Fruit fly (Drosophila melanogaster) whole organism, prepupa: Measurements from ENCODE around the gene ksr.

Experiments used
- CG10631 ChIP-seq: fragments of 200-800 bp; sonication (Bioruptor generic); optimal IDR thresholded peaks from 2 replicates; lab custom pipeline; 2016; ENCODE audit warnings: missing biosample characterization, missing genetic modification characterization
- CG10669 ChIP-seq: fragments of 200-800 bp; sonication (Bioruptor generic); optimal IDR thresholded peaks from 3 replicates; lab custom pipeline; 2018; ENCODE audit warnings: missing biosample characterization, mild to moderate bottlenecking, missing genetic modification characterization, moderate library complexity
- CG11762 ChIP-seq: fragments of 200-800 bp; sonication (Bioruptor generic); optimal IDR thresholded peaks from 3 replicates; lab custom pipeline; 2016; ENCODE audit warnings: missing biosample characterization, missing genetic modification characterization; ENCODE audit not compliant: insufficient read depth
- CG15336 ChIP-seq: fragments of 200-800 bp; sonication (Bioruptor generic); IDR thresholded peaks from 2 replicates; pipeline ENCODE4 v1.3.6; 2022; ENCODE audit warnings: missing biosample characterization, missing genetic modification characterization
- CG1621 ChIP-seq: fragments of 200-800 bp; sonication (Bioruptor generic); optimal IDR thresholded peaks from 3 replicates; lab custom pipeline; 2018; ENCODE audit warnings: missing biosample characterization, mild to moderate bottlenecking, missing genetic modification characterization
- CG16779 ChIP-seq: fragments of 200-800 bp; sonication (Bioruptor generic); optimal IDR thresholded peaks from 3 replicates; lab custom pipeline; 2017; ENCODE audit warnings: missing biosample characterization, mild to moderate bottlenecking, missing genetic modification characterization
- CG3032 ChIP-seq: fragments of 200-800 bp; optimal IDR thresholded peaks from 2 replicates; lab custom pipeline; 2019; ENCODE audit warnings: missing biosample characterization, mild to moderate bottlenecking, missing genetic modification characterization, moderate library complexity
- CG31627 ChIP-seq: fragments of 200-800 bp; sonication (Bioruptor generic); optimal IDR thresholded peaks from 3 replicates; lab custom pipeline; 2016; ENCODE audit warnings: missing biosample characterization, missing genetic modification characterization
- CG32006 ChIP-seq: fragments of 200-800 bp; sonication (Bioruptor generic); optimal IDR thresholded peaks from 3 replicates; lab custom pipeline; 2017; ENCODE audit warnings: missing biosample characterization, mild to moderate bottlenecking, missing genetic modification characterization
- CG34406 ChIP-seq: fragments of 200-800 bp; sonication (Bioruptor generic); optimal IDR thresholded peaks from 3 replicates; lab custom pipeline; 2016; ENCODE audit warnings: missing biosample characterization, missing genetic modification characterization
- CG4318 ChIP-seq: fragments of 200-800 bp; sonication (Bioruptor generic); optimal IDR thresholded peaks from 3 replicates; lab custom pipeline; 2017; ENCODE audit warnings: missing biosample characterization, mild to moderate bottlenecking, missing genetic modification characterization
- CG6792 ChIP-seq: fragments of 200-800 bp; sonication (Bioruptor generic); optimal IDR thresholded peaks from 3 replicates; lab custom pipeline; 2016; ENCODE audit warnings: missing biosample characterization, missing genetic modification characterization
- CG6808 ChIP-seq: fragments of 200-800 bp; sonication (Bioruptor generic); optimal IDR thresholded peaks from 3 replicates; lab custom pipeline; 2017; ENCODE audit warnings: missing biosample characterization, missing genetic modification characterization, mild to moderate bottlenecking, moderate library complexity, missing genetic modification reagents
- CG6854 ChIP-seq: fragments of 200-800 bp; sonication (Bioruptor generic); optimal IDR thresholded peaks from 2 replicates; lab custom pipeline; 2017; ENCODE audit warnings: missing biosample characterization, mild to moderate bottlenecking, missing genetic modification characterization
- CG7368 ChIP-seq: fragments of 200-800 bp; sonication (Bioruptor generic); optimal IDR thresholded peaks from 3 replicates; lab custom pipeline; 2016; ENCODE audit warnings: missing biosample characterization, missing genetic modification characterization
- CG8119 ChIP-seq: fragments of 200-800 bp; sonication (Bioruptor generic); IDR thresholded peaks from 3 replicates; pipeline ENCODE4 v1.3.6; 2022; ENCODE audit warnings: missing biosample characterization, missing genetic modification characterization
- CG9139 ChIP-seq: fragments of 200-800 bp; sonication (Bioruptor generic); optimal IDR thresholded peaks from 3 replicates; lab custom pipeline; 2017; ENCODE audit warnings: missing biosample characterization, mild to moderate bottlenecking, missing genetic modification characterization
- Eip75B ChIP-seq: fragments of 200-800 bp; sonication (Bioruptor generic); optimal IDR thresholded peaks from 3 replicates; lab custom pipeline; 2016; ENCODE audit warnings: missing biosample characterization, missing genetic modification characterization
- Eip78C ChIP-seq: fragments of 200-800 bp; sonication (Bioruptor generic); peaks from one replicate; lab custom pipeline; 2016; ENCODE audit warnings: missing biosample characterization, missing genetic modification characterization
- Ets21C ChIP-seq: fragments of 200-800 bp; sonication (Bioruptor generic); optimal IDR thresholded peaks from 3 replicates; lab custom pipeline; 2016; ENCODE audit warnings: missing biosample characterization, missing genetic modification characterization
- Gug ChIP-seq: fragments of 200-800 bp; sonication (Bioruptor generic); IDR thresholded peaks from 2 replicates; pipeline ENCODE4 v1.3.6; 2022; ENCODE audit warnings: missing biosample characterization, missing genetic modification characterization
- Hr38 ChIP-seq: sonication (Bioruptor generic); optimal IDR thresholded peaks from 2 replicates; lab custom pipeline; 2016; ENCODE audit warnings: missing biosample characterization, missing genetic modification characterization
- Hr39 ChIP-seq: fragments of 200-800 bp; sonication (Bioruptor generic); optimal IDR thresholded peaks from 2 replicates; lab custom pipeline; 2016; ENCODE audit warnings: missing biosample characterization, missing genetic modification characterization
- Hr4 ChIP-seq: fragments of 200-800 bp; sonication (Bioruptor generic); optimal IDR thresholded peaks from 3 replicates; lab custom pipeline; 2016; ENCODE audit warnings: missing biosample characterization, missing genetic modification characterization
- Lpt ChIP-seq: fragments of 200-800 bp; sonication (Bioruptor generic); optimal IDR thresholded peaks from 3 replicates; lab custom pipeline; 2016; ENCODE audit warnings: missing biosample characterization, missing genetic modification characterization
- Smox ChIP-seq: fragments of 200-800 bp; sonication (Bioruptor generic); optimal IDR thresholded peaks from 3 replicates; lab custom pipeline; 2016; ENCODE audit warnings: missing biosample characterization, missing genetic modification characterization
- Sox102F ChIP-seq: fragments of 200-800 bp; sonication (Bioruptor generic); optimal IDR thresholded peaks from 2 replicates; lab custom pipeline; 2016; ENCODE audit warnings: missing biosample characterization, mild to moderate bottlenecking, missing genetic modification characterization
- Sox14 ChIP-seq: fragments of 200-800 bp; sonication (Bioruptor generic); optimal IDR thresholded peaks from 3 replicates; lab custom pipeline; 2016; ENCODE audit warnings: missing biosample characterization, missing genetic modification characterization
- achi ChIP-seq: fragments of 200-800 bp; sonication (Bioruptor generic); optimal IDR thresholded peaks from 3 replicates; lab custom pipeline; 2016; ENCODE audit warnings: missing biosample characterization, missing genetic modification characterization
- acj6 ChIP-seq: fragments of 200-800 bp; sonication (Bioruptor generic); optimal IDR thresholded peaks from 3 replicates; lab custom pipeline; 2016; ENCODE audit warnings: missing biosample characterization, missing genetic modification characterization
- cyc ChIP-seq: fragments of 200-800 bp; sonication (Bioruptor generic); optimal IDR thresholded peaks from 3 replicates; lab custom pipeline; 2016; ENCODE audit warnings: missing biosample characterization, missing genetic modification characterization
- dac ChIP-seq: fragments of 200-800 bp; sonication (Bioruptor generic); optimal IDR thresholded peaks from 2 replicates; lab custom pipeline; 2017; ENCODE audit warnings: missing biosample characterization, mild to moderate bottlenecking, missing genetic modification characterization
- dsx ChIP-seq: fragments of 200-800 bp; optimal IDR thresholded peaks from 3 replicates; lab custom pipeline; 2019; ENCODE audit warnings: missing biosample characterization, mild to moderate bottlenecking, missing genetic modification characterization, moderate library complexity; ENCODE audit not compliant: poor library complexity, severe bottlenecking
- esn ChIP-seq: fragments of 200-800 bp; sonication (Bioruptor generic); optimal IDR thresholded peaks from 2 replicates; lab custom pipeline; 2016; ENCODE audit warnings: missing biosample characterization, mild to moderate bottlenecking, missing genetic modification characterization, moderate library complexity
- fd59A ChIP-seq: fragments of 200-800 bp; sonication (Bioruptor generic); optimal IDR thresholded peaks from 2 replicates; lab custom pipeline; 2017; ENCODE audit warnings: missing biosample characterization, mild to moderate bottlenecking, missing genetic modification characterization, missing genetic modification reagents
- fkh ChIP-seq: fragments of 200-800 bp; sonication (Bioruptor generic); optimal IDR thresholded peaks from 3 replicates; lab custom pipeline; 2017; ENCODE audit warnings: missing biosample characterization, mild to moderate bottlenecking, missing genetic modification characterization, moderate library complexity
- lz ChIP-seq: fragments of 200-800 bp; sonication (Bioruptor generic); optimal IDR thresholded peaks from 3 replicates; lab custom pipeline; 2016; ENCODE audit warnings: missing biosample characterization, missing genetic modification characterization
- pdm3 ChIP-seq: fragments of 200-800 bp; sonication (Bioruptor generic); optimal IDR thresholded peaks from 3 replicates; lab custom pipeline; 2016; ENCODE audit warnings: missing biosample characterization, missing genetic modification characterization
- salr ChIP-seq, 2 experiments: fragments of 200-800 bp; sonication (Bioruptor generic); optimal IDR thresholded peaks; 3 replicates each; lab custom pipeline; 2016 to 2018; ENCODE audit warnings: missing biosample characterization in 2 of 2, missing genetic modification characterization in 2 of 2, mild to moderate bottlenecking in 1 of 2
- ss ChIP-seq, 2 experiments: fragments of 200-800 bp; sonication (Bioruptor generic); optimal IDR thresholded peaks; 2 replicates in 1 of 2; 3 replicates in 1 of 2; lab custom pipeline; 2017 to 2018; ENCODE audit warnings: mild to moderate bottlenecking in 2 of 2, missing biosample characterization in 2 of 2, missing genetic modification characterization in 2 of 2, moderate library complexity in 1 of 2
- svp ChIP-seq: fragments of 200-800 bp; sonication (Bioruptor generic); peaks from one replicate; lab custom pipeline; 2016; ENCODE audit warnings: missing biosample characterization, missing genetic modification characterization
- vri ChIP-seq: fragments of 200-800 bp; sonication (Bioruptor generic); optimal IDR thresholded peaks from 3 replicates; lab custom pipeline; 2016; ENCODE audit warnings: missing biosample characterization, mild to moderate bottlenecking, missing genetic modification characterization

The ksr gene

DNA sequence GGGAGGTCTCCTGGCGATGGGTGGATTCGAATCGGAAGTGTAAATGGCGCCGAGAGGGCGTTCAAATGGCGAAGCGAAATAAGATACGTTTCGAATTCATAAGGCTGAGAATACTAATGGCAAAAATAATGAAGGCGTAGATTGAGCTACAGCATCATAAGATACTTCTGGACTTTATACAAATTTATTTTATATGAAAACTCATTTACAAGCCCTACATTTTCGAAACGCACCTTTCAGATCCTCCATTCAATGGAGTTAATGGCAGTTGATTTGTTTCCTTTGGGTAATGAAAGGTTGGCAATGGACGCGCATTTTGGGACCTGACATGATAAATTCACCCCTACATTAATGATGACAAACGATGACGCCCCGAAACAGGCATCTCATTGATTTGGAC is 31.1 kb upstream of the ksr start (continued):
- TF ChIP-seq Eip75B (no peak), CG9139 (GFP tag; lab: Kevin White, UChicago) (no peak), Smox (GFP tag; lab: Kevin White, UChicago) (peak; percentile 15), CG4318 (GFP tag; lab: Kevin White, UChicago) (no peak), acj6 (GFP tag; lab: Kevin White, UChicago) (no peak), ss (GFP tag; optimal IDR thresholded peaks at IDR 0.05; lab: Kevin White, UChicago) (no peak), cyc (GFP tag; lab: Kevin White, UChicago) (no peak), achi (no peak), Ets21C (GFP tag; lab: Kevin White, UChicago) (no peak)

DNA sequence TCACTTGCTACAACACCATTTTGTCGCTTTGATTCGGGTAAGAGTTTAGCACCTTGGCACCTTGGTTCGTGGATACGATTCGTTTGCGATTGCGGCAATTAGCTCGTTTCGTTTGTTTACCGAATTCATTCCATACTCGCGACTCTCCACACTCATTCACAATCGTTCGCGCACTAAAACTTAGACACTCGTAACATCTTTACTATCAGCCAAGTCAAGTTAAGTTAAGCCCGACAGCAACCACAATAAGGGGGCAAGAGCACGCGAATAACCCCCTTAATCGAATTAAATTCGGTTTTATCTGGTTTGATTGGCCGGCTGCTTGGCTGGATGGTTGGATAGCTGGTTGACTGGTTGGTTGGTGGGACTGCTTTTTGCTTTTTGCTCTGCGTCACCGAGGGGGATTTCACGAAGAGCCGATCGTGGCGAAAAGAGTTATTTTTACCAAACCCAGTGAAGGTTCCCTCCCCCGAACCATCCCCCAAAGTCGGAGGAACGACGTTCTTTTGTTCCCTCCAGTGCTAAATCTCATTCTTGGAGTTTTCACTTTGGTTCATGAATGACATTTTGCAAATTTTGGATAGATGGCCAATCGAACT is 20.2 kb upstream of the ksr start:
- no peak for TF ChIP-seq CG3032 (tag; lab: Kevin White, UChicago)
- TF ChIP-seq CG8119 (GFP tag; lab: Robert Waterston, UW), result no peak
- TF ChIP-seq Sox14 (GFP tag; lab: Kevin White, UChicago), result no peak
- peak; percentile 28 for TF ChIP-seq CG6854 (GFP tag; lab: Kevin White, UChicago)
- no peak for TF ChIP-seq CG10631
- TF ChIP-seq fd59A (GFP tag; lab: Kevin White, UChicago), result no peak
- peak; percentile 57 for TF ChIP-seq Eip78C (GFP tag; lab: Kevin White, UChicago)
- TF ChIP-seq fkh (GFP tag; lab: Kevin White, UChicago), result peak; percentile 21
- TF ChIP-seq, all 60 proteins: peak for 3

DNA sequence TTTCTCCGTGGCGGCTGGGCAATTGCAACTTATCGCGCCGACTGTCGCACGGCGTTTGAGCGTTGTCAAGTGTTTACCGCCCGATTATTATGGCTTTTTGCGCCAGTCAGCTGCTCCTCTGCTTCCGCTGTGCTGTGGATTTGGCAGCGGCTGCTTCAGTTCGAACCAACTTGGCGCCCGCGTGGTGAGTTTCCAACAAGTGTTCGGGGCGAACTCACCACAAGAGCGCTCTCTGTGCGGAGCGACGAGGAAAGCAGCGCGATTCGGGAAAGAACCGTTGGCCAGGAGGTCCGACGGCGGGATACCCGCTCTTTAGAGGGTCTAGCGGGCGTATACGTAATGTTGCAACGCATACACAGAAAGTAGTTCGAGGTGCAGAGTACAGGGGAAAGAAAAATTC is 18.9 kb upstream of the ksr start, which contains the start of gene NKCC:
NKCC (minus strand) TSS at position 57 of the 400 bp plus-strand sequence.
- no peak for TF ChIP-seq Eip75B
- no peak for TF ChIP-seq Sox14 (GFP tag; lab: Kevin White, UChicago)
- TF ChIP-seq CG7368 (GFP tag; lab: Kevin White, UChicago), result no peak
- TF ChIP-seq Lpt (GFP tag; lab: Kevin White, UChicago), result no peak
- TF ChIP-seq CG16779 (tag; lab: Kevin White, UChicago), result no peak
- TF ChIP-seq CG8119 (GFP tag; lab: Robert Waterston, UW), result no peak
- TF ChIP-seq cyc (GFP tag; lab: Kevin White, UChicago), result no peak
- TF ChIP-seq dsx, result no peak
- no peak for TF ChIP-seq Hr4 (GFP tag; lab: Kevin White, UChicago)
- TF ChIP-seq Ets21C (GFP tag; lab: Kevin White, UChicago), result no peak
- no peak for TF ChIP-seq vri (GFP tag; lab: Kevin White, UChicago)
- TF ChIP-seq CG10669 (GFP tag; lab: Kevin White, UChicago), result no peak
- no peak for TF ChIP-seq salr (GFP tag; optimal IDR thresholded peaks at IDR 0.05; lab: Kevin White, UChicago)
- TF ChIP-seq Hr39 (GFP tag; lab: Kevin White, UChicago), result no peak
- TF ChIP-seq lz (GFP tag; lab: Kevin White, UChicago), result no peak
- TF ChIP-seq ss (GFP tag; optimal IDR thresholded peaks at IDR 0.05; lab: Kevin White, UChicago), result no peak
- no peak for TF ChIP-seq svp (GFP tag; lab: Kevin White, UChicago)
- TF ChIP-seq, all 60 proteins: peak for 0

DNA sequence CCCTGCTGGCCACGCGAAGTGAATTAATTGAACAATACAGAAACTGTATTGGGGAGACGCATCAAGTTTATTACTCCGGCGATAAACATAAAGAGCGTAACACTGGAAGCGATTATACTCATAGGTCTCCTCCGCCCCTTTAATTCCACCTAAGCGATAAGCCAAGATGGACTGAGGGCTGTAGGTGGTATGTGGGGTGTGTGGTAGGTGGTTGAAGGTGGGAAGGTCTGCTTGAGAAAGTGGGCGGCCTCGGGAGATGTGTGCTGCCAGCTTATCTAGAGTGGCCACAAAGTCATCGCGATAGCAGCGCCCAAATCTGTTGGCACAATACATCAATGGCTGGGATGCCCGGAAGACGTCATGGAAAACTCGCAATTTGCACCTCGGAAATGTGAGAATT is 13.9 kb upstream of the ksr start:
- TF ChIP-seq CG6854 (GFP tag; lab: Kevin White, UChicago), result no peak
- TF ChIP-seq svp (GFP tag; lab: Kevin White, UChicago), result peak; percentile 99
- TF ChIP-seq CG16779 (tag; lab: Kevin White, UChicago), result no peak
- no peak for TF ChIP-seq dac (GFP tag; lab: Kevin White, UChicago)
- no peak for TF ChIP-seq CG32006 (GFP tag; lab: Kevin White, UChicago)
- TF ChIP-seq Lpt (GFP tag; lab: Kevin White, UChicago), result no peak
- TF ChIP-seq fkh (GFP tag; lab: Kevin White, UChicago), result peak; percentile 1
- no peak for TF ChIP-seq pdm3 (GFP tag; lab: Kevin White, UChicago)
- no peak for TF ChIP-seq Ets21C (GFP tag; lab: Kevin White, UChicago)
- peak; percentile 46 for TF ChIP-seq vri (GFP tag; lab: Kevin White, UChicago)
- TF ChIP-seq, all 60 proteins: peak for 3

DNA sequence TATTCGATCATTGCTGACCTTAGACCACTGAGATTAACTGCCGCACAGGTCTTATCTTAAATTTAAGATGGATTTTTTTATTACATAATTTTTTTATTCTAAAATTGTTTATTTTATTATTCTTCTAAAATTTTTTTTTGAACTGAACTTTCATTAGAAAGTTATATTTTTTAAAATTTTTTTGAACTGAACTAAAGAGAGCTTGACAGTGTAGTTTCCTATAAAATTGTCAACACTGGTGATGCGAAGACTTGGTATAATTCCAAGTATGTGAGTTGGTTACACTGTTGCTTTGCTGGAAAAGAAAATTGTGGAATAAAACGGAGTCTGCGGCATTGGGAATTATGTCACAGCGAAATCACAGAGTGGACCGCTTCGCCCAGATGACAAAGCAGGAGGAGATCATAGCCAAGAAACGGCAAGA is 1.6 kb upstream of the ksr start, which contains the start of gene CG31550:
CG31550 (plus strand) TSS at position 249 of the 424 bp plus-strand sequence.
- TF ChIP-seq CG31627 (GFP tag; lab: Kevin White, UChicago), result peak; percentile 62
- TF ChIP-seq Hr38 (GFP tag; lab: Kevin White, UChicago), result no peak
- no peak for TF ChIP-seq CG6808
- TF ChIP-seq CG15336 (GFP tag; lab: Robert Waterston, UW), result peak; percentile 47
- TF ChIP-seq Sox102F (GFP tag; lab: Kevin White, UChicago), result no peak
- no peak for TF ChIP-seq CG11762 (GFP tag; lab: Kevin White, UChicago)
- no peak for TF ChIP-seq Hr4 (GFP tag; lab: Kevin White, UChicago)
- no peak for TF ChIP-seq CG1621 (tag; lab: Kevin White, UChicago)
- TF ChIP-seq esn (GFP tag; lab: Kevin White, UChicago), result peak; percentile 70
- peak; percentile 53 for TF ChIP-seq lz (GFP tag; lab: Kevin White, UChicago)
- peak; percentile 60 for TF ChIP-seq CG34406 (GFP tag; lab: Kevin White, UChicago)
- TF ChIP-seq CG6792 (GFP tag; lab: Kevin White, UChicago), result peak; percentile 39
- peak; percentile 55 for TF ChIP-seq Gug (GFP tag; lab: Robert Waterston, UW)
